Worm (Caenorhabditis elegans) whole organism, late embryonic: ENCODE data around the gene myrf-1.
A peak's percentile ranks its signal among the peaks of the same experiment; 100 is the strongest.

Experiments used
- C08G9.2 ChIP-seq: sonication (generic microtip); optimal IDR thresholded peaks from 2 replicates; lab custom pipeline; 2016; ENCODE audit warnings: mild to moderate bottlenecking, missing genetic modification characterization, moderate library complexity, missing compliant biosample characterization
- F13H6.1 ChIP-seq: sonication (generic microtip); optimal IDR thresholded peaks from 2 replicates; lab custom pipeline; 2016; ENCODE audit warnings: missing genetic modification characterization, missing compliant biosample characterization
- T23F11.4 ChIP-seq: fragments of 200-800 bp; sonication (Bioruptor generic); optimal IDR thresholded peaks from 2 replicates; lab custom pipeline; 2018; ENCODE audit warnings: mild to moderate bottlenecking, missing genetic modification characterization, missing compliant biosample characterization
- ahr-1 ChIP-seq: sonication (generic microtip); optimal IDR thresholded peaks from 2 replicates; lab custom pipeline; 2016; ENCODE audit warnings: missing genetic modification characterization, missing compliant biosample characterization
- ceh-14 ChIP-seq: sonication (generic microtip); optimal IDR thresholded peaks from 2 replicates; lab custom pipeline; 2016; ENCODE audit warnings: missing genotype, missing genetic modification characterization, missing compliant biosample characterization
- ceh-18 ChIP-seq: sonication (generic microtip); optimal IDR thresholded peaks from 2 replicates; lab custom pipeline; 2016; ENCODE audit warnings: missing genetic modification characterization, missing compliant biosample characterization
- ceh-19 ChIP-seq: fragments of 200-800 bp; sonication (Bioruptor generic); optimal IDR thresholded peaks from 2 replicates; lab custom pipeline; 2018; ENCODE audit warnings: mild to moderate bottlenecking, missing genetic modification characterization, missing compliant biosample characterization
- ceh-2 ChIP-seq: sonication (generic microtip); optimal IDR thresholded peaks from 2 replicates; lab custom pipeline; 2016; ENCODE audit warnings: missing genotype, missing genetic modification characterization, missing compliant biosample characterization
- ceh-31 ChIP-seq: sonication (generic microtip); optimal IDR thresholded peaks from 2 replicates; lab custom pipeline; 2016; ENCODE audit warnings: missing genetic modification characterization, missing compliant biosample characterization
- ceh-34 ChIP-seq: sonication (generic microtip); optimal IDR thresholded peaks from 2 replicates; lab custom pipeline; 2016; ENCODE audit warnings: mild to moderate bottlenecking, missing genetic modification characterization, missing compliant biosample characterization
- ceh-45 ChIP-seq: fragments of 200-800 bp; sonication (Bioruptor generic); IDR thresholded peaks from 2 replicates; pipeline ENCODE4 v1.3.6; 2022; ENCODE audit warnings: missing genetic modification reagents, missing genetic modification characterization, missing compliant biosample characterization
- ceh-6 ChIP-seq: fragments of 200-800 bp; sonication (Bioruptor generic); optimal IDR thresholded peaks from 2 replicates; lab custom pipeline; 2018; ENCODE audit warnings: mild to moderate bottlenecking, missing genetic modification characterization, missing compliant biosample characterization
- che-1 ChIP-seq: sonication (generic microtip); optimal IDR thresholded peaks from 2 replicates; lab custom pipeline; 2016; ENCODE audit warnings: mild to moderate bottlenecking, missing genetic modification characterization, missing compliant biosample characterization
- dmd-4 ChIP-seq: sonication (generic microtip); optimal IDR thresholded peaks from 2 replicates; lab custom pipeline; 2016; ENCODE audit warnings: borderline replicate concordance, missing genetic modification characterization, missing compliant biosample characterization
- dve-1 ChIP-seq: sonication (generic microtip); optimal IDR thresholded peaks from 2 replicates; lab custom pipeline; 2017; ENCODE audit warnings: antibody characterized with exemption, mild to moderate bottlenecking, missing genetic modification characterization, missing compliant biosample characterization
- elt-2 ChIP-seq: sonication (generic microtip); optimal IDR thresholded peaks from 2 replicates; lab custom pipeline; 2016; ENCODE audit warnings: missing genetic modification reagents, missing genetic modification characterization, missing compliant biosample characterization
- ets-4 ChIP-seq: sonication (generic microtip); optimal IDR thresholded peaks from 2 replicates; lab custom pipeline; 2016; ENCODE audit warnings: missing genetic modification characterization, missing compliant biosample characterization
- fax-1 ChIP-seq: sonication (generic microtip); optimal IDR thresholded peaks from 2 replicates; lab custom pipeline; 2016; ENCODE audit warnings: missing genotype, missing genetic modification characterization, missing compliant biosample characterization
- fkh-6 ChIP-seq: sonication (generic microtip); optimal IDR thresholded peaks from 2 replicates; lab custom pipeline; 2016; ENCODE audit warnings: missing genetic modification characterization, missing compliant biosample characterization
- hlh-6 ChIP-seq: sonication (generic microtip); optimal IDR thresholded peaks from 2 replicates; lab custom pipeline; 2016; ENCODE audit warnings: missing genotype, missing genetic modification characterization, missing compliant biosample characterization
- hlh-8 ChIP-seq: sonication (generic microtip); optimal IDR thresholded peaks from 2 replicates; lab custom pipeline; 2016; ENCODE audit warnings: missing genotype, missing genetic modification characterization, missing compliant biosample characterization
- lim-6 ChIP-seq: sonication (generic microtip); optimal IDR thresholded peaks from 2 replicates; lab custom pipeline; 2016; ENCODE audit warnings: missing genetic modification characterization, missing compliant biosample characterization
- madf-2 ChIP-seq: sonication (generic microtip); optimal IDR thresholded peaks from 2 replicates; lab custom pipeline; 2017; ENCODE audit warnings: missing genetic modification characterization, missing compliant biosample characterization
- mec-3 ChIP-seq: sonication (generic microtip); optimal IDR thresholded peaks from 2 replicates; lab custom pipeline; 2016; ENCODE audit warnings: borderline replicate concordance, missing genetic modification characterization, missing compliant biosample characterization
- nfya-1 ChIP-seq: sonication (generic microtip); optimal IDR thresholded peaks from 2 replicates; lab custom pipeline; 2017; ENCODE audit warnings: missing genetic modification characterization, mild to moderate bottlenecking, missing compliant biosample characterization, antibody characterized with exemption, moderate library complexity
- nhr-232 ChIP-seq: sonication (generic microtip); optimal IDR thresholded peaks from 2 replicates; lab custom pipeline; 2016; ENCODE audit warnings: missing genetic modification characterization, missing compliant biosample characterization
- npax-4 ChIP-seq: sonication (generic microtip); optimal IDR thresholded peaks from 2 replicates; lab custom pipeline; 2016; ENCODE audit warnings: missing genetic modification characterization, missing compliant biosample characterization
- odd-2 ChIP-seq: sonication (generic microtip); optimal IDR thresholded peaks from 2 replicates; lab custom pipeline; 2017; ENCODE audit warnings: antibody characterized with exemption, mild to moderate bottlenecking, missing genetic modification characterization, missing compliant biosample characterization
- pag-3 ChIP-seq: sonication (generic microtip); optimal IDR thresholded peaks from 2 replicates; lab custom pipeline; 2016; ENCODE audit warnings: missing compliant biosample characterization, missing genetic modification characterization, borderline replicate concordance
- pat-9 ChIP-seq: fragments of 200-800 bp; sonication (Bioruptor generic); optimal IDR thresholded peaks from 2 replicates; lab custom pipeline; 2018; ENCODE audit warnings: mild to moderate bottlenecking, missing genetic modification characterization, moderate library complexity, missing compliant biosample characterization
- pha-2 ChIP-seq: sonication (generic microtip); optimal IDR thresholded peaks from 2 replicates; lab custom pipeline; 2017; ENCODE audit warnings: mild to moderate bottlenecking, missing genetic modification characterization, missing compliant biosample characterization
- pha-4 ChIP-seq: fragments of 150-350 bp; optimal IDR thresholded peaks from 2 replicates; lab custom pipeline; 2018; ENCODE audit warnings: missing biosample characterization, missing genetic modification reagents, missing genetic modification characterization
- pqm-1 ChIP-seq: sonication (generic microtip); optimal IDR thresholded peaks from 2 replicates; lab custom pipeline; 2016; ENCODE audit warnings: missing genetic modification characterization, missing compliant biosample characterization
- pros-1 ChIP-seq: fragments of 150-350 bp; optimal IDR thresholded peaks from 2 replicates; lab custom pipeline; 2014; ENCODE audit warnings: missing biosample characterization, missing genetic modification reagents, missing genetic modification characterization
- ref-2 ChIP-seq: sonication (generic microtip); optimal IDR thresholded peaks from 2 replicates; lab custom pipeline; 2016; ENCODE audit warnings: missing genetic modification characterization, missing compliant biosample characterization
- tbx-2 ChIP-seq: sonication (generic microtip); optimal IDR thresholded peaks from 2 replicates; lab custom pipeline; 2016; ENCODE audit warnings: missing genetic modification characterization, missing compliant biosample characterization
- tbx-7 ChIP-seq: sonication (generic microtip); optimal IDR thresholded peaks from 2 replicates; lab custom pipeline; 2016; ENCODE audit warnings: missing genotype, missing genetic modification characterization, missing compliant biosample characterization
- ttx-3 ChIP-seq: sonication (generic microtip); optimal IDR thresholded peaks from 2 replicates; lab custom pipeline; 2016; ENCODE audit warnings: missing genetic modification reagents, missing genetic modification characterization, missing compliant biosample characterization
- unc-3 ChIP-seq, 2 experiments: fragments of 200-800 bp in 1 of 2; sonication (Bioruptor generic) in 1 of 2; sonication (generic microtip) in 1 of 2; conservative IDR thresholded peaks in 1 of 2; optimal IDR thresholded peaks in 1 of 2; 2 replicates each; pipeline versions ENCODE4 v1.3.6 to Lab custom; 2016 to 2022; ENCODE audit warnings: missing compliant biosample characterization in 2 of 2, missing genetic modification characterization in 2 of 2, missing genetic modification reagents in 1 of 2
- unc-42 ChIP-seq: sonication (generic microtip); optimal IDR thresholded peaks from 2 replicates; lab custom pipeline; 2016; ENCODE audit warnings: missing genotype, missing genetic modification characterization, missing compliant biosample characterization
- unc-86 ChIP-seq: sonication (generic microtip); optimal IDR thresholded peaks from 2 replicates; lab custom pipeline; 2016; ENCODE audit warnings: missing genetic modification characterization, missing compliant biosample characterization
- zip-5 ChIP-seq: sonication (generic microtip); optimal IDR thresholded peaks from 2 replicates; lab custom pipeline; 2016; ENCODE audit warnings: missing genetic modification characterization, missing compliant biosample characterization
- ztf-16 ChIP-seq: sonication (generic microtip); optimal IDR thresholded peaks from 2 replicates; lab custom pipeline; 2017; ENCODE audit warnings: missing genetic modification characterization, missing compliant biosample characterization

myrf-1 gene

ce11 chrII:10541923-10542486, 39.7 kb upstream of the myrf-1 start, which contains the start of gene pro-1 (continued):
- TF ChIP-seq madf-2 (tag; lab: Kevin White, UChicago) (no peak), ceh-45 (GFP tag; lab: Robert Waterston, UW) (0 out of 2 replicates have a peak, but pooled peaks have one; percentile 11), ceh-6 (no peak), pros-1 (tag; lab: Kevin White, UChicago) (no peak), nfya-1 (tag; lab: Kevin White, UChicago) (peak; percentile 43), ahr-1 (tag; lab: Kevin White, UChicago) (no peak), ceh-2 (tag; lab: Kevin White, UChicago) (no peak), fax-1 (tag; lab: Kevin White, UChicago) (no peak), che-1 (tag; lab: Kevin White, UChicago) (peak; percentile 10), T23F11.4 (GFP tag; lab: Kevin White, UChicago) (no peak), lim-6 (tag; lab: Kevin White, UChicago) (no peak), ceh-19 (GFP tag; lab: Kevin White, UChicago) (no peak), mec-3 (tag; lab: Kevin White, UChicago) (no peak), dmd-4 (tag; lab: Kevin White, UChicago) (no peak), hlh-6 (tag; lab: Kevin White, UChicago) (no peak), tbx-2 (tag; lab: Kevin White, UChicago) (peak; percentile 17), ref-2 (tag; lab: Kevin White, UChicago) (no peak), ceh-31 (tag; lab: Kevin White, UChicago) (peak; percentile 14)

- TF ChIP-seq hlh-8 (no peak), ceh-14 (tag; lab: Kevin White, UChicago) (no peak), nfya-1 (tag; lab: Kevin White, UChicago) (no peak), ahr-1 (tag; lab: Kevin White, UChicago) (no peak), fkh-6 (tag; lab: Kevin White, UChicago) (no peak), odd-2 (no peak)
Observed at ce11 chrII:10539232-10539631, 36.9 kb upstream of the myrf-1 start, which contains the start of gene R166.3. TSS of gene R166.3 (minus strand) at chrII:10539332.

ce11 chrII:10537988-10538387, 35.6 kb upstream of the myrf-1 start:
- peak; percentile 83 for TF ChIP-seq tbx-2 (tag; lab: Kevin White, UChicago)
- TF ChIP-seq unc-3 (GFP tag; conservative IDR thresholded peaks at IDR 0.05; lab: Robert Waterston, UW) = no peak
- no peak for TF ChIP-seq unc-3 (tag; optimal IDR thresholded peaks at IDR 0.05; lab: Kevin White, UChicago)
- no peak for TF ChIP-seq ceh-34 (tag; lab: Kevin White, UChicago)
- TF ChIP-seq C08G9.2 (tag; lab: Kevin White, UChicago) = peak; percentile 81
- no peak for TF ChIP-seq dve-1 (tag; lab: Kevin White, UChicago)
- peak; percentile 4 for TF ChIP-seq ttx-3
- TF ChIP-seq elt-2 (tag; lab: Kevin White, UChicago) = peak; percentile 40
- peak; percentile 70 for TF ChIP-seq zip-5 (tag; lab: Kevin White, UChicago)
- TF ChIP-seq F13H6.1 (tag; lab: Kevin White, UChicago) = peak; percentile 36
- no peak for TF ChIP-seq ceh-18 (tag; lab: Kevin White, UChicago)
- peak; percentile 83 for TF ChIP-seq ceh-31 (tag; lab: Kevin White, UChicago)
- TF ChIP-seq pqm-1 (tag; lab: Kevin White, UChicago) = no peak
- TF ChIP-seq hlh-6 (tag; lab: Kevin White, UChicago) = no peak
- no peak for TF ChIP-seq ztf-16
- TF ChIP-seq ets-4 (tag; lab: Kevin White, UChicago) = peak; percentile 53
- TF ChIP-seq pat-9 (tag; lab: Kevin White, UChicago) = no peak
- peak; percentile 26 for TF ChIP-seq hlh-8
- TF ChIP-seq ceh-2 (tag; lab: Kevin White, UChicago) = peak; percentile 85
- no peak for TF ChIP-seq nhr-232
- TF ChIP-seq npax-4 (tag; lab: Kevin White, UChicago) = no peak
- peak; percentile 68 for TF ChIP-seq tbx-7 (tag; lab: Kevin White, UChicago)
- TF ChIP-seq lim-6 (tag; lab: Kevin White, UChicago) = peak; percentile 34
- no peak for TF ChIP-seq pag-3 (tag; lab: Kevin White, UChicago)
- no peak for TF ChIP-seq che-1 (tag; lab: Kevin White, UChicago)
- TF ChIP-seq pha-2 = no peak
- peak; percentile 26 for TF ChIP-seq unc-86 (tag; lab: Kevin White, UChicago)
- TF ChIP-seq unc-42 (tag; lab: Kevin White, UChicago) = peak; percentile 47
- TF ChIP-seq ref-2 (tag; lab: Kevin White, UChicago) = peak; percentile 12
- no peak for TF ChIP-seq pha-4
